Fruit fly (Drosophila melanogaster): Measurements from ENCODE around the gene CG6661.

Gene CG6661

dm6 chr3L:14028485-14029384 is 5.8 kb upstream of the CG6661 start, which contains the start of gene Ptip (continued):
- TF ChIP-seq dpn (GFP tag; optimal IDR thresholded peaks at IDR 0.05) (peak; percentile 12 to 16), sr (GFP tag; IDR thresholded peaks at IDR 0.05) (peak; percentile 62; the same call in 2 of the 3 replicates), Rfx (GFP tag; IDR thresholded peaks at IDR 0.05) (peak; percentile 75), NC2α (GFP tag; optimal IDR thresholded peaks at IDR 0.05) (no peak), CG4328 (GFP tag; optimal IDR thresholded peaks at IDR 0.05) (no peak), tna (GFP tag; IDR thresholded peaks at IDR 0.05; ENCODE audit: partially characterized antibody) (peak; percentile 89), CG6791 (GFP tag; IDR thresholded peaks at IDR 0.05; ENCODE audit: partially characterized antibody) (peak; percentile 98), zen2 (GFP tag; IDR thresholded peaks at IDR 0.05; ENCODE audit: partially characterized antibody) (peak; percentile 94), CG2129 (GFP tag; IDR thresholded peaks at IDR 0.05; ENCODE audit: partially characterized antibody) (peak; percentile 89), dimm (GFP tag; IDR thresholded peaks at IDR 0.05) (no peak), ken (GFP tag; IDR thresholded peaks at IDR 0.05) (peak; percentile 56; the same call in 2 of the 3 replicates), CG14860 (GFP tag; IDR thresholded peaks at IDR 0.05; ENCODE audit: partially characterized antibody) (peak; percentile 90), Pdp1 (GFP tag; optimal IDR thresholded peaks at IDR 0.05) (peak in 1 of 2 experiments; percentile 2), nmo (GFP tag; optimal IDR thresholded peaks at IDR 0.05) (peak; percentile 64), BEAF-32 (GFP tag; optimal IDR thresholded peaks at IDR 0.05) (peak; percentile 99), Max (GFP tag; optimal IDR thresholded peaks at IDR 0.05) (peak; percentile 41), NFAT (GFP tag; IDR thresholded peaks at IDR 0.05) (peak; percentile 66), Scr (GFP tag; IDR thresholded peaks at IDR 0.05; ENCODE audit: partially characterized antibody) (peak; percentile 96), E2f1 (GFP tag; IDR thresholded peaks at IDR 0.05) (peak; percentile 98), Sin3A (optimal IDR thresholded peaks at IDR 0.05) (peak; percentile 86), maf-S (GFP tag; optimal IDR thresholded peaks at IDR 0.05) (peak; percentile 3), NfI (GFP tag; optimal IDR thresholded peaks at IDR 0.05) (peak; percentile 67), CG7987 (GFP tag; optimal IDR thresholded peaks at IDR 0.05) (peak; percentile 76), Awh (GFP tag; IDR thresholded peaks at IDR 0.05) (peak; percentile 58; the same call in 1 of the 2 replicates), sens (GFP tag) (peak; percentile 49), cad (GFP tag; optimal IDR thresholded peaks at IDR 0.05) (peak; percentile 95), amos (GFP tag; IDR thresholded peaks at IDR 0.05; ENCODE audit: partially characterized antibody) (peak; percentile 99), Lhr (GFP tag; optimal IDR thresholded peaks at IDR 0.05) (peak; percentile 29), lbe (GFP tag; optimal IDR thresholded peaks at IDR 0.05) (no peak), lola (GFP tag; optimal IDR thresholded peaks at IDR 0.05) (peak in 1 of 3 experiments; percentile 5), insv (GFP tag; optimal IDR thresholded peaks at IDR 0.05) (peak in 1 of 2 experiments; percentile 70), CG14710 (tag; optimal IDR thresholded peaks at IDR 0.05) (peak; percentile 79), unpg (GFP tag; optimal IDR thresholded peaks at IDR 0.05) (no peak), CG12219 (GFP tag; optimal IDR thresholded peaks at IDR 0.05) (peak; percentile 49), p53 (GFP tag; optimal IDR thresholded peaks at IDR 0.05) (peak; percentile 8), CG13624 (GFP tag; optimal IDR thresholded peaks at IDR 0.05) (peak; percentile 40), knrl (GFP tag; IDR thresholded peaks at IDR 0.05; ENCODE audit: partially characterized antibody) (peak; percentile 97), pan (optimal IDR thresholded peaks at IDR 0.05) (no peak), pan (GFP tag; optimal IDR thresholded peaks at IDR 0.05 in 1 of 2, IDR thresholded peaks at IDR 0.05 in 1 of 2) (peak in 1 of 2 experiments; percentile 53), az2 (GFP tag; optimal IDR thresholded peaks at IDR 0.05) (no peak), CG4360 (GFP tag; IDR thresholded peaks at IDR 0.05) (peak; percentile 36; the same call in 1 of the 2 replicates), chm (GFP tag; IDR thresholded peaks at IDR 0.05) (peak; percentile 62), CG4282 (GFP tag; optimal IDR thresholded peaks at IDR 0.05) (peak; percentile 23), onecut (GFP tag; IDR thresholded peaks at IDR 0.05) (peak; percentile 77), Opbp (GFP tag; IDR thresholded peaks at IDR 0.05; ENCODE audit: partially characterized antibody) (peak; percentile 98), cwo (GFP tag; optimal IDR thresholded peaks at IDR 0.05) (no peak), ato (GFP tag; IDR thresholded peaks at IDR 0.05; ENCODE audit: partially characterized antibody) (peak; percentile 97)
